Fruit fly (Drosophila melanogaster): ENCODE measurements around the gene CG4382.
A peak's percentile ranks its signal among the peaks of the same experiment; 100 is the strongest.

Gene CG4382

dm6 chr2L:9569131-9569530 lies 31.5 kb downstream of the CG4382 start:
- TF ChIP-seq CG17801 (GFP tag; optimal IDR thresholded peaks at IDR 0.05; ENCODE audit: partially characterized antibody), result no peak

- peak; percentile 95 for TF ChIP-seq CG17801 (GFP tag; optimal IDR thresholded peaks at IDR 0.05; ENCODE audit: partially characterized antibody)
Observed at dm6 chr2L:9568360-9569088, 32.1 kb downstream of the CG4382 start, which contains the start of gene brwl. Gene brwl, plus strand, starts transcription at chr2L:9568890.

dm6 chr2L:9567398-9567856 lies 33.2 kb downstream of the CG4382 start:
- peak; percentile 93 for TF ChIP-seq CG17801 (GFP tag; optimal IDR thresholded peaks at IDR 0.05; ENCODE audit: partially characterized antibody)

- no peak for TF ChIP-seq CG17801 (GFP tag; optimal IDR thresholded peaks at IDR 0.05; ENCODE audit: partially characterized antibody)
Observed at dm6 chr2L:9566656-9567055, 34.0 kb downstream of the CG4382 start, which contains the start of gene jp. Gene jp, minus strand, starts transcription at chr2L:9566750.

- TF ChIP-seq CG17801 (GFP tag; optimal IDR thresholded peaks at IDR 0.05; ENCODE audit: partially characterized antibody), result no peak
Observed at dm6 chr2L:9565387-9565786, 35.3 kb downstream of the CG4382 start, which contains the start of gene CG46468. Gene CG46468, minus strand, starts transcription at chr2L:9565438.

- no peak for TF ChIP-seq CG17801 (GFP tag; optimal IDR thresholded peaks at IDR 0.05; ENCODE audit: partially characterized antibody)
Observed at dm6 chr2L:9564527-9564926, 36.1 kb downstream of the CG4382 start.

- no peak for TF ChIP-seq CG17801 (GFP tag; optimal IDR thresholded peaks at IDR 0.05; ENCODE audit: partially characterized antibody)
Observed at dm6 chr2L:9562713-9563112, 38.0 kb downstream of the CG4382 start.

dm6 chr2L:9560045-9560587 lies 40.6 kb downstream of the CG4382 start:
- TF ChIP-seq CG17801 (GFP tag; optimal IDR thresholded peaks at IDR 0.05; ENCODE audit: partially characterized antibody), result no peak

- TF ChIP-seq CG17801 (GFP tag; optimal IDR thresholded peaks at IDR 0.05; ENCODE audit: partially characterized antibody), result no peak
Observed at dm6 chr2L:9557858-9558257, 42.8 kb downstream of the CG4382 start.

- TF ChIP-seq CG17801 (GFP tag; optimal IDR thresholded peaks at IDR 0.05; ENCODE audit: partially characterized antibody), result no peak
Observed at dm6 chr2L:9550880-9551279, 49.8 kb downstream of the CG4382 start.
